Fruit fly (Drosophila melanogaster): ENCODE data around the gene Gnpnat.
A peak's percentile ranks its signal among the peaks of the same experiment; 100 is the strongest.

The Gnpnat gene

dm6 chr3R:29737891-29738290 is at the start of gene Gnpnat (continued):
- no peak for TF ChIP-seq CG6765 (GFP tag; optimal IDR thresholded peaks at IDR 0.05)
- TF ChIP-seq CG3281 (GFP tag; optimal IDR thresholded peaks at IDR 0.05) = peak; percentile 55
- TF ChIP-seq luna (GFP tag; optimal IDR thresholded peaks at IDR 0.05) = no peak
- peak; percentile 26 for TF ChIP-seq Deaf1 (tag; optimal IDR thresholded peaks at IDR 0.05)
- TF ChIP-seq Meics (GFP tag; optimal IDR thresholded peaks at IDR 0.05) = peak; percentile 73
- TF ChIP-seq CG31441 (GFP tag; IDR thresholded peaks at IDR 0.05) = no peak
- TF ChIP-seq btn (GFP tag; optimal IDR thresholded peaks at IDR 0.05) = no peak
- TF ChIP-seq CG7987 (GFP tag; optimal IDR thresholded peaks at IDR 0.05) = no peak
- peak; percentile 62 for TF ChIP-seq gcm (GFP tag; optimal IDR thresholded peaks at IDR 0.05)
- TF ChIP-seq CG1602 (GFP tag; optimal IDR thresholded peaks at IDR 0.05) = peak; percentile 32
- peak; percentile 80 for TF ChIP-seq unpg (GFP tag; optimal IDR thresholded peaks at IDR 0.05)
- no peak for TF ChIP-seq Fer2 (tag; optimal IDR thresholded peaks at IDR 0.05)
- TF ChIP-seq so (GFP tag; IDR thresholded peaks at IDR 0.05) = no peak
- peak; percentile 48 for TF ChIP-seq HHEX (GFP tag; optimal IDR thresholded peaks at IDR 0.05)
- peak; percentile 5 for TF ChIP-seq CG30431 (GFP tag; optimal IDR thresholded peaks at IDR 0.05)
- TF ChIP-seq ssp (GFP tag; IDR thresholded peaks at IDR 0.05) = no peak
- TF ChIP-seq yki (optimal IDR thresholded peaks at IDR 0.05) = no peak
- TF ChIP-seq jing (GFP tag; optimal IDR thresholded peaks at IDR 0.05) = no peak
- TF ChIP-seq Ets65A (GFP tag) = no peak
- no peak for TF ChIP-seq tup (GFP tag; optimal IDR thresholded peaks at IDR 0.05)
- no peak for TF ChIP-seq crc (GFP tag; optimal IDR thresholded peaks at IDR 0.05)
- no peak for TF ChIP-seq CG7786 (GFP tag; optimal IDR thresholded peaks at IDR 0.05)
- no peak for TF ChIP-seq Lim3 (GFP tag; IDR thresholded peaks at IDR 0.05)
- TF ChIP-seq NK7.1 (GFP tag; optimal IDR thresholded peaks at IDR 0.05) = no peak
- peak; percentile 75 for TF ChIP-seq CG12391 (tag; optimal IDR thresholded peaks at IDR 0.05)
- TF ChIP-seq CG8359 (GFP tag; optimal IDR thresholded peaks at IDR 0.05; ENCODE audit: borderline replicate concordance) = no peak
- no peak for TF ChIP-seq CG11560 (tag; IDR thresholded peaks at IDR 0.05)
- TF ChIP-seq CG8924 (tag; optimal IDR thresholded peaks at IDR 0.05) = peak; percentile 57
- no peak for TF ChIP-seq CG4617 (GFP tag; optimal IDR thresholded peaks at IDR 0.05; ENCODE audit: borderline replicate concordance)
- peak; percentile 37 for TF ChIP-seq CG4424 (GFP tag; optimal IDR thresholded peaks at IDR 0.05)
- TF ChIP-seq dmrt99B (tag; optimal IDR thresholded peaks at IDR 0.05) = peak; percentile 63
- TF ChIP-seq CG43689 (GFP tag; IDR thresholded peaks at IDR 0.05) = no peak
- no peak for TF ChIP-seq Gsc (GFP tag; IDR thresholded peaks at IDR 0.05)
- no peak for TF ChIP-seq CG30020 (tag; optimal IDR thresholded peaks at IDR 0.05)
- TF ChIP-seq row (GFP tag; IDR thresholded peaks at IDR 0.05) = no peak
- peak; percentile 48 for TF ChIP-seq CG16815 (GFP tag; optimal IDR thresholded peaks at IDR 0.05)
- TF ChIP-seq CG11504 (tag; optimal IDR thresholded peaks at IDR 0.05) = no peak
- TF ChIP-seq CG10209 (GFP tag; optimal IDR thresholded peaks at IDR 0.05) = peak; percentile 45
- no peak for TF ChIP-seq CG1792 (GFP tag; optimal IDR thresholded peaks at IDR 0.05)
- no peak for TF ChIP-seq ac (GFP tag; optimal IDR thresholded peaks at IDR 0.05)
- no peak for TF ChIP-seq sima (GFP tag; optimal IDR thresholded peaks at IDR 0.05)
- TF ChIP-seq az2 (GFP tag; optimal IDR thresholded peaks at IDR 0.05) = peak; percentile 25
- TF ChIP-seq Drgx (GFP tag; IDR thresholded peaks at IDR 0.05) = no peak
- TF ChIP-seq Mrtf (GFP tag; IDR thresholded peaks at IDR 0.05) = no peak
- TF ChIP-seq scrt (GFP tag; optimal IDR thresholded peaks at IDR 0.05) = peak; percentile 26
- no peak for TF ChIP-seq B-H1 (GFP tag; IDR thresholded peaks at IDR 0.05)
- no peak for TF ChIP-seq Atf3 (GFP tag; optimal IDR thresholded peaks at IDR 0.05)
- no peak for TF ChIP-seq sob (GFP tag; IDR thresholded peaks at IDR 0.05)
- no peak for TF ChIP-seq esg (GFP tag; conservative IDR thresholded peaks at IDR 0.05)
- TF ChIP-seq CG12236 (GFP tag; optimal IDR thresholded peaks at IDR 0.05) = no peak
- no peak for TF ChIP-seq CG12299 (tag; optimal IDR thresholded peaks at IDR 0.05)
- no peak for TF ChIP-seq CG14860 (GFP tag; IDR thresholded peaks at IDR 0.05; ENCODE audit: partially characterized antibody)
- peak; percentile 6 for TF ChIP-seq CG4820 (GFP tag; optimal IDR thresholded peaks at IDR 0.05)
